Fruit fly (Drosophila melanogaster): ENCODE results near the gene CG3581.

DNA sequence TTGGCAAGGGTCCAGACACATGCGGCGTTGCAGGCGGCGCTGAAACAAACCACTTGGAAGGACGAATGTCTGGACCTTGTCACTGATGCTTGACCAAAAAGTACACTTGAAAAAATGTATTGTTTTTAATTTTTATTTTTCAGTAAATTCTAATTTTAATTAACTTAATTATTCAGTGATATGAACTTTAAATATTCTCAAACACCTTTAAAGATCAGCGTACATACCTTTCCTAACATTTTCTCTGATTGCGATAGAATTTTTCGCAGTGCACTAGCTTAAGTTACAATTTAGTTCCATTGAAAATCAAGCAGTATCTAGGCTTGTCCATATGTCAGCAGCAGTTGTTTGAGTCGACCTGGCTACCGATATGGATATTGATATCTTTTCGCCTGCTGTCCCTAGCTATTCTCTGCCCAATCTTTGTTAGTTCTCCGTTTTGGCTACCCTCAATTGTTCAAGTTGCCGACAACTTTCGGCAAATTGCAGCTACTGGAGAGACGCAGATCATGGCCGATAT is 35.3 kb downstream of the CG3581 start:
- no peak for TF ChIP-seq CG7045 (GFP tag; optimal IDR thresholded peaks at IDR 0.05)
- no peak for TF ChIP-seq CG12768 (GFP tag; optimal IDR thresholded peaks at IDR 0.05)
- TF ChIP-seq tj (GFP tag; optimal IDR thresholded peaks at IDR 0.05): no peak
- TF ChIP-seq cic (GFP tag; optimal IDR thresholded peaks at IDR 0.05): no peak
- no peak for TF ChIP-seq CG7101 (tag; optimal IDR thresholded peaks at IDR 0.05)
- TF ChIP-seq toe (GFP tag; optimal IDR thresholded peaks at IDR 0.05): no peak
- no peak for TF ChIP-seq CG5204 (GFP tag; optimal IDR thresholded peaks at IDR 0.05)
- TF ChIP-seq bab1 (GFP tag; optimal IDR thresholded peaks at IDR 0.05): no peak
- no peak for TF ChIP-seq Hr96 (GFP tag; optimal IDR thresholded peaks at IDR 0.05)
- TF ChIP-seq CG1620 (GFP tag; optimal IDR thresholded peaks at IDR 0.05): no peak
- TF ChIP-seq Crg-1 (GFP tag; optimal IDR thresholded peaks at IDR 0.05): no peak
- TF ChIP-seq kay (GFP tag; ENCODE audit: borderline replicate concordance): no peak
- TF ChIP-seq Mnt (GFP tag; optimal IDR thresholded peaks at IDR 0.05): no peak
- no peak for TF ChIP-seq CG14711 (tag; optimal IDR thresholded peaks at IDR 0.05)
